Worm (Caenorhabditis elegans) whole organism, L4 larva: ENCODE data around the gene F38B7.17.

Source experiments
- D1046.2 ChIP-seq: fragments of 200-800 bp; sonication (Bioruptor generic); IDR thresholded peaks from 2 replicates; pipeline ENCODE4 v1.3.6; 2022; ENCODE audit warnings: missing genetic modification characterization, missing compliant biosample characterization
- F49E8.2 ChIP-seq: sonication (generic microtip); optimal IDR thresholded peaks from 2 replicates; lab custom pipeline; 2016; ENCODE audit warnings: missing compliant biosample characterization, mild to moderate bottlenecking, missing genetic modification characterization, borderline replicate concordance
- Y48G9A.11 ChIP-seq: fragments of 200-800 bp; sonication (Bioruptor generic); IDR thresholded peaks from 2 replicates; pipeline ENCODE4 v1.3.6; 2022; ENCODE audit warnings: missing genetic modification reagents, missing genetic modification characterization, missing compliant biosample characterization
- ZK337.2 ChIP-seq: fragments of 200-800 bp; sonication (Bioruptor generic); IDR thresholded peaks from 2 replicates; pipeline ENCODE4 v1.3.6; 2022; ENCODE audit warnings: missing genetic modification reagents, missing genetic modification characterization, missing compliant biosample characterization
- ceh-28 ChIP-seq: fragments of 150-350 bp; optimal IDR thresholded peaks from 2 replicates; lab custom pipeline; 2014; ENCODE audit warnings: missing biosample characterization, missing genetic modification reagents, missing genetic modification characterization
- ceh-32 ChIP-seq: sonication (generic microtip); optimal IDR thresholded peaks from 2 replicates; lab custom pipeline; 2016; ENCODE audit warnings: mild to moderate bottlenecking, missing genetic modification characterization, missing compliant biosample characterization; ENCODE audit not compliant: poor library complexity
- ceh-82 ChIP-seq: sonication (generic microtip); optimal IDR thresholded peaks from 2 replicates; lab custom pipeline; 2017; ENCODE audit warnings: missing biosample characterization, missing genetic modification characterization
- daf-16 ChIP-seq, 3 experiments: sonication (generic microtip); optimal IDR thresholded peaks; 2 replicates each; lab custom pipeline; 2016 to 2017; ENCODE audit warnings: missing genetic modification characterization in 3 of 3, missing genetic modification reagents in 3 of 3, mild to moderate bottlenecking in 2 of 3, missing compliant biosample characterization in 2 of 3, missing biosample characterization in 1 of 3, moderate library complexity in 1 of 3
- dmd-6 ChIP-seq: fragments of 200-800 bp; sonication (Bioruptor generic); IDR thresholded peaks from 2 replicates; pipeline ENCODE4 v1.3.6; 2022; ENCODE audit warnings: missing genetic modification reagents, missing genetic modification characterization, missing compliant biosample characterization
- dmd-9 ChIP-seq: fragments of 200-800 bp; sonication (Bioruptor generic); IDR thresholded peaks from 2 replicates; pipeline ENCODE4 v1.3.6; 2022; ENCODE audit warnings: missing genetic modification reagents, missing genetic modification characterization, missing compliant biosample characterization
- dpl-1 ChIP-seq: fragments of 150-350 bp; optimal IDR thresholded peaks from 2 replicates; lab custom pipeline; 2014; ENCODE audit warnings: missing biosample characterization, missing genetic modification reagents, missing genetic modification characterization
- dve-1 ChIP-seq: sonication (generic microtip); optimal IDR thresholded peaks from 2 replicates; lab custom pipeline; 2017; ENCODE audit warnings: antibody characterized with exemption, mild to moderate bottlenecking, missing genetic modification characterization, missing compliant biosample characterization; ENCODE audit not compliant: insufficient read depth
- egl-27 ChIP-seq: sonication (generic microtip); optimal IDR thresholded peaks from 3 replicates; lab custom pipeline; 2017; ENCODE audit warnings: missing biosample characterization, missing genetic modification reagents, missing genetic modification characterization
- hlh-11 ChIP-seq: fragments of 200-800 bp; sonication (Bioruptor generic); optimal IDR thresholded peaks from 2 replicates; lab custom pipeline; 2018; ENCODE audit warnings: mild to moderate bottlenecking, missing genetic modification characterization, missing compliant biosample characterization
- hlh-30 ChIP-seq: sonication (generic microtip); optimal IDR thresholded peaks from 2 replicates; lab custom pipeline; 2017; ENCODE audit warnings: antibody characterized with exemption, mild to moderate bottlenecking, missing genetic modification characterization, missing compliant biosample characterization; ENCODE audit not compliant: insufficient read depth
- lin-15B ChIP-seq: fragments of 150-350 bp; sonication (generic microtip); optimal IDR thresholded peaks from 3 replicates; lab custom pipeline; 2014; ENCODE audit warnings: missing biosample characterization, missing genetic modification characterization
- lin-29 ChIP-seq: fragments of 200-800 bp; sonication (Bioruptor generic); IDR thresholded peaks from 2 replicates; pipeline ENCODE4 v1.3.6; 2022; ENCODE audit warnings: missing genetic modification reagents, missing genetic modification characterization, missing compliant biosample characterization
- lin-39 ChIP-seq: fragments of 150-350 bp; optimal IDR thresholded peaks from 2 replicates; lab custom pipeline; 2014; ENCODE audit warnings: missing biosample characterization, missing genetic modification reagents, missing genetic modification characterization
- lsy-2 ChIP-seq, 2 experiments: fragments of 150-350 bp in 1 of 2; sonication (generic microtip) in 1 of 2; optimal IDR thresholded peaks; 2 replicates each; lab custom pipeline; 2014 to 2017; ENCODE audit warnings: missing biosample characterization in 2 of 2, missing genetic modification characterization in 2 of 2
- mxl-3 ChIP-seq: fragments of 200-800 bp; sonication (Bioruptor generic); optimal IDR thresholded peaks from 2 replicates; lab custom pipeline; 2018; ENCODE audit warnings: mild to moderate bottlenecking, missing genetic modification characterization, missing compliant biosample characterization
- nhr-111 ChIP-seq: fragments of 200-800 bp; sonication (Bioruptor generic); optimal IDR thresholded peaks from 2 replicates; lab custom pipeline; 2018; ENCODE audit warnings: mild to moderate bottlenecking, missing genetic modification characterization, missing compliant biosample characterization
- nhr-25 ChIP-seq: sonication (generic microtip); optimal IDR thresholded peaks from 2 replicates; lab custom pipeline; 2017; ENCODE audit warnings: missing genetic modification characterization, mild to moderate bottlenecking, missing compliant biosample characterization, antibody characterized with exemption, moderate library complexity, borderline replicate concordance; ENCODE audit not compliant: insufficient read depth
- nhr-28 ChIP-seq: fragments of 150-350 bp; optimal IDR thresholded peaks from 2 replicates; lab custom pipeline; 2014; ENCODE audit warnings: missing biosample characterization, missing genetic modification characterization
- nhr-77 ChIP-seq: fragments of 150-350 bp; optimal IDR thresholded peaks from 2 replicates; lab custom pipeline; 2014; ENCODE audit warnings: missing biosample characterization, missing genetic modification characterization
- saeg-2 ChIP-seq: fragments of 200-800 bp; sonication (Bioruptor generic); IDR thresholded peaks from 2 replicates; pipeline ENCODE4 v1.3.6; 2022; ENCODE audit warnings: missing genetic modification reagents, missing genetic modification characterization, missing compliant biosample characterization
- set-16 ChIP-seq: fragments of 200-800 bp; sonication (Bioruptor generic); IDR thresholded peaks from 2 replicates; pipeline ENCODE4 v1.3.6; 2022; ENCODE audit warnings: missing genetic modification reagents, missing genetic modification characterization, missing compliant biosample characterization
- spr-3 ChIP-seq: fragments of 200-800 bp; sonication (Bioruptor generic); optimal IDR thresholded peaks from 2 replicates; lab custom pipeline; 2018; ENCODE audit warnings: mild to moderate bottlenecking, missing genetic modification characterization, missing compliant biosample characterization
- unc-39 ChIP-seq: sonication (generic microtip); optimal IDR thresholded peaks from 2 replicates; lab custom pipeline; 2017; ENCODE audit warnings: missing biosample characterization, missing genetic modification characterization
- unc-62 ChIP-seq, 3 experiments: fragments of 150-350 bp in 1 of 3; sonication (generic microtip); optimal IDR thresholded peaks in 2 of 3; peaks in 1 of 3; 1 replicate in 1 of 3; 2 replicates in 2 of 3; lab custom pipeline; 2014 to 2017; ENCODE audit warnings: missing biosample characterization in 3 of 3, missing genetic modification characterization in 3 of 3, missing genetic modification reagents in 3 of 3, missing genotype in 1 of 3
- vab-7 ChIP-seq: fragments of 200-800 bp; sonication (Bioruptor generic); IDR thresholded peaks from 2 replicates; pipeline ENCODE4 v1.3.6; 2022; ENCODE audit warnings: missing genetic modification reagents, missing genetic modification characterization, missing compliant biosample characterization
- ztf-11 ChIP-seq: fragments of 150-350 bp; optimal IDR thresholded peaks from 2 replicates; lab custom pipeline; 2014; ENCODE audit warnings: missing biosample characterization, missing genetic modification characterization

F38B7.17 gene

ce11 chrV:11503081-11503751 lies 45.5 kb downstream of the F38B7.17 start, which contains the start of gene C55A6.12:
C55A6.12 (minus strand) TSS chrV:11503131.
- TF ChIP-seq F49E8.2 (tag; lab: Kevin White, UChicago) (no peak), dpl-1 (GFP tag; lab: Kevin White, UChicago) (peak; percentile 79), unc-62 (GFP tag; optimal IDR thresholded peaks at IDR 0.05 in 1 of 2; lab: Kevin White, UChicago) (peak in 1 of 2 experiments; percentile 3), unc-62 (tag; optimal IDR thresholded peaks at IDR 0.05; lab: Kevin White, UChicago) (no peak), lsy-2 (tag; optimal IDR thresholded peaks at IDR 0.05; lab: Kevin White, UChicago) (peak in 1 of 2 experiments; percentile 24), dmd-9 (GFP tag; lab: Robert Waterston, UW) (no peak), ceh-32 (tag; lab: Kevin White, UChicago) (no peak)
- TF ChIP-seq, all 104 proteins: peak for 3

- peak; percentile 30 for TF ChIP-seq dmd-6 (GFP tag; lab: Robert Waterston, UW)
- no peak for TF ChIP-seq spr-3 (GFP tag; lab: Kevin White, UChicago)
- peak; percentile 44 for TF ChIP-seq nhr-28 (tag; lab: Kevin White, UChicago)
- TF ChIP-seq dve-1 (tag; lab: Kevin White, UChicago), result peak; percentile 18
- TF ChIP-seq hlh-11 (tag; lab: Kevin White, UChicago), result peak; percentile 52
Measured at ce11 chrV:11500980-11501379, 47.8 kb downstream of the F38B7.17 start.

- TF ChIP-seq ZK337.2, result no peak
- TF ChIP-seq saeg-2 (GFP tag; lab: Robert Waterston, UW), result no peak
- TF ChIP-seq unc-39, result no peak
- TF ChIP-seq D1046.2 (GFP tag; lab: Robert Waterston, UW), result no peak
- TF ChIP-seq unc-62 (GFP tag; optimal IDR thresholded peaks at IDR 0.05 in 1 of 2; lab: Kevin White, UChicago), result peak in 1 of 2 experiments; percentile 92
- no peak for TF ChIP-seq unc-62 (tag; optimal IDR thresholded peaks at IDR 0.05; lab: Kevin White, UChicago)
- no peak for TF ChIP-seq egl-27 (tag; lab: Kevin White, UChicago)
- TF ChIP-seq hlh-30 (tag; lab: Kevin White, UChicago), result no peak
- TF ChIP-seq lin-15B (tag; lab: Kevin White, UChicago), result no peak
- no peak for TF ChIP-seq ceh-28 (tag; lab: Kevin White, UChicago)
- no peak for TF ChIP-seq lin-29 (GFP tag; lab: Robert Waterston, UW)
- no peak for TF ChIP-seq dve-1 (tag; lab: Kevin White, UChicago)
- TF ChIP-seq dmd-9 (GFP tag; lab: Robert Waterston, UW), result no peak
- TF ChIP-seq lin-39 (tag; lab: Kevin White, UChicago), result no peak
- no peak for TF ChIP-seq nhr-77 (tag; lab: Kevin White, UChicago)
- no peak for TF ChIP-seq Y48G9A.11
- no peak for TF ChIP-seq nhr-25 (tag; lab: Kevin White, UChicago)
- no peak for TF ChIP-seq ceh-82 (tag; lab: Kevin White, UChicago)
- no peak for TF ChIP-seq nhr-111 (GFP tag; lab: Kevin White, UChicago)
- no peak for TF ChIP-seq set-16
- no peak for TF ChIP-seq daf-16 (GFP tag; optimal IDR thresholded peaks at IDR 0.05; lab: Kevin White, UChicago)
- TF ChIP-seq daf-16 (tag; optimal IDR thresholded peaks at IDR 0.05; lab: Kevin White, UChicago), result no peak
- no peak for TF ChIP-seq F49E8.2 (tag; lab: Kevin White, UChicago)
- no peak for TF ChIP-seq vab-7 (GFP tag; lab: Robert Waterston, UW)
- TF ChIP-seq dpl-1 (GFP tag; lab: Kevin White, UChicago), result no peak
- TF ChIP-seq ztf-11 (tag; lab: Kevin White, UChicago), result no peak
- TF ChIP-seq nhr-28 (tag; lab: Kevin White, UChicago), result peak; percentile 22
- TF ChIP-seq mxl-3 (GFP tag; lab: Kevin White, UChicago), result peak; percentile 9
Measured at ce11 chrV:11499786-11500185, 49.0 kb downstream of the F38B7.17 start.
